Fruit fly (Drosophila melanogaster): ENCODE data around the gene Wdr24.

The Wdr24 gene

DNA sequence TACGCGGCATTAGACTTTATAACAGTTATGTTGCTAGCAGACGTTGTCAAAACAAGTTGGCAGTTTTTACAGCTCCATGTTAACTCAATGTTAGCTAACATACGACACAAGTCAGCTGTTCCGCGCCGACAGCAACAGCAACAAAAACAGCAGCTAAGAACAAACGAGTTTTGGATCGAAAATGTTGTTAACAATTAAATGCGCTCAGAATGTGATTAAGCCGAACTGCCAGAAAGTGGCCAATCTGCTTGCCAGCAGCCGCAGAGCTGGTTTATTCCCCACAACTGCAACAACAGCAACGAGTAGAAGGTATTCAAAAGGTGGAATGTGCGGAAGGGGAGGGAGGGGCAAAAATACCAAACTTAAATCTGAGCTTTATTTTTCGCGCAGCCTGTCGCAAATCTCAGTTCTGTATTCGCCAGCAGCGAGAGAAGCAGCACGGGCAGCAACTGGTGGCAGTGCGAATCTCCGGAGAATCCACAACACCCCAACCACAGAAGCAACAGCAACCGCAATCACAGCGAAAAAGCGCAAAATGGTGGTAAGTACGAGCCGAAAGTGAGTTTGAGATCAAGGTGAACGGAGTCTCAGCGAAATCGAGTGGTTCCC, 21.7 kb downstream of the Wdr24 start, which contains the start of gene Pcd:
TSS of gene Pcd (plus strand) at position 116 of the 609 bp plus-strand sequence.
- TF ChIP-seq brk (GFP tag; optimal IDR thresholded peaks at IDR 0.05) (no peak), CG32264 (GFP tag; optimal IDR thresholded peaks at IDR 0.05) (no peak), Sp1 (GFP tag; optimal IDR thresholded peaks at IDR 0.05) (peak; percentile 39), sage (GFP tag; optimal IDR thresholded peaks at IDR 0.05) (peak; percentile 11), Hr83 (GFP tag; optimal IDR thresholded peaks at IDR 0.05; ENCODE audit: poor library complexity, severe bottlenecking) (peak; percentile 2), Abd-B (GFP tag; optimal IDR thresholded peaks at IDR 0.05) (no peak), GATAd (GFP tag; optimal IDR thresholded peaks at IDR 0.05) (no peak), OdsH (GFP tag; optimal IDR thresholded peaks at IDR 0.05) (peak; percentile 25), rgr (GFP tag; optimal IDR thresholded peaks at IDR 0.05) (peak; percentile 11), lola (GFP tag; optimal IDR thresholded peaks at IDR 0.05) (no peak), Rel (GFP tag; optimal IDR thresholded peaks at IDR 0.05) (no peak), Rel (tag; optimal IDR thresholded peaks at IDR 0.05) (peak; percentile 53)

- TF ChIP-seq brk (GFP tag; optimal IDR thresholded peaks at IDR 0.05) (no peak), sv (GFP tag; optimal IDR thresholded peaks at IDR 0.05) (no peak), Sp1 (GFP tag; optimal IDR thresholded peaks at IDR 0.05) (no peak), CrebA (GFP tag; optimal IDR thresholded peaks at IDR 0.05; ENCODE audit: borderline replicate concordance) (no peak), Dif (GFP tag; optimal IDR thresholded peaks at IDR 0.05; ENCODE audit: partially characterized antibody) (no peak), pan (optimal IDR thresholded peaks at IDR 0.05) (no peak), psq (GFP tag; optimal IDR thresholded peaks at IDR 0.05) (no peak), rgr (GFP tag; optimal IDR thresholded peaks at IDR 0.05) (no peak), jim (GFP tag; optimal IDR thresholded peaks at IDR 0.05) (no peak), Myc (optimal IDR thresholded peaks at IDR 0.05) (no peak), Rel (GFP tag; optimal IDR thresholded peaks at IDR 0.05) (no peak), Rel (tag; optimal IDR thresholded peaks at IDR 0.05) (no peak), N (GFP tag; optimal IDR thresholded peaks at IDR 0.05) (no peak), dl (GFP tag; optimal IDR thresholded peaks at IDR 0.05; ENCODE audit: insufficient read depth in 1 of 2, partially characterized antibody in 2 of 2) (no peak), ey (GFP tag; optimal IDR thresholded peaks at IDR 0.05) (no peak), Hnf4 (GFP tag; optimal IDR thresholded peaks at IDR 0.05) (no peak), br (GFP tag; optimal IDR thresholded peaks at IDR 0.05) (no peak), usp (GFP tag; optimal IDR thresholded peaks at IDR 0.05) (no peak)
Measured at dm6 chr3R:29722238-29722637, 22.7 kb downstream of the Wdr24 start, which contains the start of gene CG34296. Gene CG34296 (plus strand): TSS chr3R:29722538.

DNA sequence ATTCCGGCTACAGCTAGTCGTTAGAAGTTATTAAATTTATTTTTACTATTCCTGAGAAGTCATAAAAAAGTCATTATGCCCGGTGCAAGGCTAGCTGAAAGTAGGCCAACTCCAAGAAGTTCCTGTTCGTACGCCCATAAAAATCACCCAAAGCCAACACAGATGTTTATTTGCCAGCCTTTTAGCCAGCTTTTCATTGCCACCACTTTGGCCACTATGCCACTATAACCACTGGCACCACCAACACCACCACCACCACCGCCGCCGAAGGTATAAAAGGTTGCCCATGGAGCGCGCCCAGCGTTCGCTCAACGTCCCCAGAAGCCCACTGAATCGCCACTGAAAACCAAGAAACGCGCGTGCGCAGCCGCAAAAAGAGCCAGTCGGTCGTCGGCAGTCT, 26.5 kb downstream of the Wdr24 start, which contains the start of gene CG15506:
TSS of gene CG15506 (plus strand) at position 301 of the 400 bp plus-strand sequence.
- no peak for TF ChIP-seq rgr (GFP tag; optimal IDR thresholded peaks at IDR 0.05)
- no peak for TF ChIP-seq Rel (GFP tag; optimal IDR thresholded peaks at IDR 0.05)
- no peak for TF ChIP-seq Rel (tag; optimal IDR thresholded peaks at IDR 0.05)
- TF ChIP-seq dl (GFP tag; optimal IDR thresholded peaks at IDR 0.05; ENCODE audit: insufficient read depth in 1 of 2, partially characterized antibody in 2 of 2): no peak
- TF ChIP-seq CrebA (GFP tag; optimal IDR thresholded peaks at IDR 0.05; ENCODE audit: borderline replicate concordance): no peak
- TF ChIP-seq h (GFP tag; optimal IDR thresholded peaks at IDR 0.05): no peak
- no peak for TF ChIP-seq dsf (GFP tag; optimal IDR thresholded peaks at IDR 0.05; ENCODE audit: borderline replicate concordance)
- TF ChIP-seq tai (GFP tag; optimal IDR thresholded peaks at IDR 0.05): no peak

- no peak for TF ChIP-seq h (GFP tag; optimal IDR thresholded peaks at IDR 0.05)
- TF ChIP-seq Jra (GFP tag; optimal IDR thresholded peaks at IDR 0.05): no peak
- no peak for TF ChIP-seq dl (GFP tag; optimal IDR thresholded peaks at IDR 0.05; ENCODE audit: insufficient read depth in 1 of 2, partially characterized antibody in 2 of 2)
- no peak for TF ChIP-seq Rel (GFP tag; optimal IDR thresholded peaks at IDR 0.05)
- TF ChIP-seq Rel (tag; optimal IDR thresholded peaks at IDR 0.05): no peak
- TF ChIP-seq sv (GFP tag; optimal IDR thresholded peaks at IDR 0.05): no peak
- TF ChIP-seq Dfd (GFP tag; optimal IDR thresholded peaks at IDR 0.05): no peak
- no peak for TF ChIP-seq foxo (GFP tag; optimal IDR thresholded peaks at IDR 0.05)
- no peak for TF ChIP-seq tai (GFP tag; optimal IDR thresholded peaks at IDR 0.05)
- TF ChIP-seq Abd-B (GFP tag; optimal IDR thresholded peaks at IDR 0.05): no peak
Measured at dm6 chr3R:29717519-29717918, 27.4 kb downstream of the Wdr24 start.

Data from whole organism, wandering third instar larva.